Fruit fly (Drosophila melanogaster): ENCODE results near the gene dbf.

- no peak for TF ChIP-seq CG4318 (GFP tag; optimal IDR thresholded peaks at IDR 0.05)
- TF ChIP-seq net (GFP tag; optimal IDR thresholded peaks at IDR 0.05), result no peak
- TF ChIP-seq dac (GFP tag; optimal IDR thresholded peaks at IDR 0.05), result no peak
- no peak for TF ChIP-seq topi (GFP tag; optimal IDR thresholded peaks at IDR 0.05)
- no peak for TF ChIP-seq OdsH (GFP tag; optimal IDR thresholded peaks at IDR 0.05)
- no peak for TF ChIP-seq spab (GFP tag; optimal IDR thresholded peaks at IDR 0.05)
- TF ChIP-seq vri (GFP tag; optimal IDR thresholded peaks at IDR 0.05), result no peak
- TF ChIP-seq CG15336 (GFP tag; IDR thresholded peaks at IDR 0.05), result no peak
- no peak for TF ChIP-seq CG16779 (tag; optimal IDR thresholded peaks at IDR 0.05)
- no peak for TF ChIP-seq Eip78C (GFP tag)
- TF ChIP-seq Eip93F (GFP tag; optimal IDR thresholded peaks at IDR 0.05), result no peak
These were observed 30.8 kb downstream of the dbf start for dm6 chr2L:10682197-10682596.
